Worm (Caenorhabditis elegans) whole organism, L2 larva: ENCODE data around the gene ZK686.3.

Experiments used
- C34F6.9 ChIP-seq: fragments of 150-350 bp; optimal IDR thresholded peaks from 2 replicates; lab custom pipeline; 2014; ENCODE audit warnings: missing biosample characterization, missing genetic modification characterization
- R02D3.7 ChIP-seq: fragments of 150-350 bp; optimal IDR thresholded peaks from 2 replicates; lab custom pipeline; 2014; ENCODE audit warnings: missing biosample characterization, missing genetic modification characterization
- ZK546.5 ChIP-seq: sonication (generic microtip); optimal IDR thresholded peaks from 2 replicates; lab custom pipeline; 2017; ENCODE audit warnings: missing biosample characterization, missing genetic modification characterization
- alr-1 ChIP-seq: fragments of 150-350 bp; optimal IDR thresholded peaks from 2 replicates; lab custom pipeline; 2014; ENCODE audit warnings: missing biosample characterization, missing genetic modification characterization
- blmp-1 ChIP-seq: sonication (generic microtip); optimal IDR thresholded peaks from 2 replicates; lab custom pipeline; 2017; ENCODE audit warnings: missing genetic modification characterization, mild to moderate bottlenecking, missing compliant biosample characterization, antibody characterized with exemption, moderate library complexity; ENCODE audit not compliant: insufficient read depth
- ceh-16 ChIP-seq: fragments of 150-350 bp; optimal IDR thresholded peaks from 2 replicates; lab custom pipeline; 2014; ENCODE audit warnings: missing biosample characterization, missing genetic modification characterization
- ceh-82 ChIP-seq: fragments of 150-350 bp; optimal IDR thresholded peaks from 2 replicates; lab custom pipeline; 2014; ENCODE audit warnings: missing biosample characterization, missing genetic modification characterization
- crh-2 ChIP-seq: sonication (generic microtip); optimal IDR thresholded peaks from 2 replicates; lab custom pipeline; 2017; ENCODE audit warnings: missing biosample characterization, missing genetic modification characterization
- dmd-4 ChIP-seq: sonication (generic microtip); optimal IDR thresholded peaks from 2 replicates; lab custom pipeline; 2017; ENCODE audit warnings: missing biosample characterization, missing genetic modification characterization
- elt-3 ChIP-seq: sonication (generic microtip); optimal IDR thresholded peaks from 2 replicates; lab custom pipeline; 2017; ENCODE audit warnings: missing biosample characterization, missing genetic modification characterization
- fos-1 ChIP-seq: fragments of 150-350 bp; optimal IDR thresholded peaks from 2 replicates; lab custom pipeline; 2014; ENCODE audit warnings: missing biosample characterization, missing genetic modification characterization
- gmeb-1 ChIP-seq: fragments of 150-350 bp; optimal IDR thresholded peaks from 2 replicates; lab custom pipeline; 2014; ENCODE audit warnings: missing biosample characterization, missing genetic modification characterization
- lin-13 ChIP-seq: fragments of 150-350 bp; optimal IDR thresholded peaks from 2 replicates; lab custom pipeline; 2014; ENCODE audit warnings: missing biosample characterization, missing genetic modification reagents, missing genetic modification characterization
- lin-39 ChIP-seq: fragments of 150-350 bp; optimal IDR thresholded peaks from 2 replicates; lab custom pipeline; 2014; ENCODE audit warnings: missing biosample characterization, missing genetic modification reagents, missing genetic modification characterization
- lsy-2 ChIP-seq, 2 experiments: fragments of 150-350 bp in 1 of 2; sonication (generic microtip) in 1 of 2; optimal IDR thresholded peaks; 2 replicates each; lab custom pipeline; 2014 to 2017; ENCODE audit warnings: missing biosample characterization in 2 of 2, missing genetic modification characterization in 2 of 2
- mab-5 ChIP-seq: fragments of 150-350 bp; optimal IDR thresholded peaks from 2 replicates; lab custom pipeline; 2014; ENCODE audit warnings: missing biosample characterization, missing genetic modification characterization
- mbf-1 ChIP-seq: sonication (generic microtip); optimal IDR thresholded peaks from 2 replicates; lab custom pipeline; 2017; ENCODE audit warnings: missing biosample characterization, missing genetic modification characterization
- nhr-10 ChIP-seq: sonication (generic microtip); optimal IDR thresholded peaks from 2 replicates; lab custom pipeline; 2017; ENCODE audit warnings: missing biosample characterization, missing genetic modification characterization
- nhr-11 ChIP-seq: fragments of 150-350 bp; optimal IDR thresholded peaks from 2 replicates; lab custom pipeline; 2014; ENCODE audit warnings: missing biosample characterization, missing genetic modification characterization
- nhr-12 ChIP-seq: fragments of 150-350 bp; optimal IDR thresholded peaks from 2 replicates; lab custom pipeline; 2014; ENCODE audit warnings: missing biosample characterization, missing genetic modification characterization
- nhr-129 ChIP-seq: fragments of 150-350 bp; optimal IDR thresholded peaks from 2 replicates; lab custom pipeline; 2014; ENCODE audit warnings: missing biosample characterization, missing genetic modification characterization
- nhr-21 ChIP-seq: fragments of 150-350 bp; optimal IDR thresholded peaks from 2 replicates; lab custom pipeline; 2014; ENCODE audit warnings: missing biosample characterization, missing genetic modification characterization
- nhr-23 ChIP-seq: fragments of 150-350 bp; optimal IDR thresholded peaks from 2 replicates; lab custom pipeline; 2014; ENCODE audit warnings: missing biosample characterization, missing genetic modification reagents, missing genetic modification characterization
- nhr-6 ChIP-seq: fragments of 150-350 bp; optimal IDR thresholded peaks from 2 replicates; lab custom pipeline; 2014; ENCODE audit warnings: missing biosample characterization, missing genetic modification characterization
- nhr-77 ChIP-seq: fragments of 150-350 bp; optimal IDR thresholded peaks from 2 replicates; lab custom pipeline; 2014; ENCODE audit warnings: missing biosample characterization, missing genetic modification characterization
- peb-1 ChIP-seq: fragments of 150-350 bp; optimal IDR thresholded peaks from 2 replicates; lab custom pipeline; 2014; ENCODE audit warnings: missing biosample characterization, missing genetic modification characterization
- sem-4 ChIP-seq: fragments of 150-350 bp; optimal IDR thresholded peaks from 2 replicates; lab custom pipeline; 2014; ENCODE audit warnings: missing biosample characterization, missing genetic modification reagents, missing genetic modification characterization
- sma-3 ChIP-seq: sonication (generic microtip); optimal IDR thresholded peaks from 2 replicates; lab custom pipeline; 2016; ENCODE audit warnings: missing genetic modification reagents, missing genetic modification characterization, missing compliant biosample characterization
- sma-9 ChIP-seq, 2 experiments: fragments of 150-350 bp in 1 of 2; sonication (generic microtip) in 1 of 2; optimal IDR thresholded peaks; 2 replicates each; lab custom pipeline; 2014 to 2016; ENCODE audit warnings: missing genetic modification characterization in 2 of 2, mild to moderate bottlenecking in 1 of 2, missing biosample characterization in 1 of 2, missing compliant biosample characterization in 1 of 2, missing genetic modification reagents in 1 of 2, moderate library complexity in 1 of 2
- snpc-4 ChIP-seq: fragments of 150-350 bp; optimal IDR thresholded peaks from 2 replicates; lab custom pipeline; 2014; ENCODE audit warnings: missing biosample characterization, missing genetic modification characterization
- unc-39 ChIP-seq: fragments of 150-350 bp; optimal IDR thresholded peaks from 2 replicates; lab custom pipeline; 2014; ENCODE audit warnings: missing biosample characterization, missing genetic modification characterization
- unc-55 ChIP-seq: fragments of 150-350 bp; sonication (generic microtip); optimal IDR thresholded peaks from 3 replicates; lab custom pipeline; 2014; ENCODE audit warnings: missing biosample characterization, missing genetic modification reagents, missing genetic modification characterization
- unc-62 ChIP-seq: fragments of 150-350 bp; optimal IDR thresholded peaks from 2 replicates; lab custom pipeline; 2014; ENCODE audit warnings: missing biosample characterization, missing genetic modification reagents, missing genetic modification characterization
- ztf-1 ChIP-seq: fragments of 200-800 bp; sonication (Bioruptor generic); conservative IDR thresholded peaks from 2 replicates; pipeline ENCODE4 v1.3.6; 2022; ENCODE audit warnings: missing genetic modification characterization, missing compliant biosample characterization
- ztf-11 ChIP-seq: sonication (generic microtip); optimal IDR thresholded peaks from 2 replicates; lab custom pipeline; 2017; ENCODE audit warnings: missing biosample characterization, missing genetic modification characterization

The ZK686.3 gene

ce11 chrIII:7809033-7809432 lies 40.2 kb upstream of the ZK686.3 start:
- TF ChIP-seq ztf-11 (tag; lab: Kevin White, UChicago) = no peak
- no peak for TF ChIP-seq unc-55 (GFP tag; lab: Kevin White, UChicago)

DNA sequence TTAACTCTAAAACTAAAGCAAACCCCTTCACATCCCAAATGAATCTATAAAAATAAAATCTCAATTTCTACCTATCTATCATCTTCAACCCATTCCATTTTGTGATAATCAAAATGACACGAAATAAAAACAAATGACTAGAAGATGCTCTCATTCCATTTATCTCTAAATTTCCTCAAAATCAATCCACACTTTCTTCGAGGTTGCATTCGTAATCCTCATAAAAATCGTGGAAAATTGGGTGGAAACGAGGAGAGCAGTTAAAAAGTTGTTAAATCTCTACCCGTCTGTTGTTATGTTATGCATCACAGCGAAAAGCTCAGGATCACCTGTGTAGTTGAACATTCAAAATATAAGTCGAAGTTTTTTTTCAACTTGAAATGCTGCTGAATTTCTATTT lies 38.1 kb upstream of the ZK686.3 start:
- TF ChIP-seq snpc-4 (no peak), nhr-23 (no peak), blmp-1 (no peak), mbf-1 (no peak), gmeb-1 (tag; lab: Kevin White, UChicago) (no peak), lin-39 (no peak), nhr-129 (no peak)
- TF ChIP-seq, all 48 proteins: peak for 0

DNA sequence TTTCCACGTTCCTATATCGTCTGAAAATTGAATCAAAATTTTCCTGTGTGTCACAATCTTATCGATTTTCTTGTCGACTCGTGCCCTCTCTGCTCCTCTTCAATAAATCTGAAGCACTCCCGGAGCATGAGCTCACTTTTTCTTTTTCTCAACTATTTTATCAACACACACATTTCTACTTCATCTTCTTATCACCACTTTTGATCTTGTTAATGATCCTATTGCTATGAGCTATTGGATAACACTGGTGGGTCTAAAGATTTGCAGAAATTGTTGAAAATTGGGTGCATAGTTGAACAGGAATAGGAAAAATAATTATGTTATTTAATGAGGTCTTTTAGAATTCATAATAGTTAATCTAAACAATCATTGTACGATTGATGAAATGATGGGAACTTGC lies 36.4 kb upstream of the ZK686.3 start:
- TF ChIP-seq nhr-6 (tag; lab: Kevin White, UChicago) (no peak), dmd-4 (tag; lab: Kevin White, UChicago) (no peak), ZK546.5 (tag; lab: Kevin White, UChicago) (no peak), gmeb-1 (tag; lab: Kevin White, UChicago) (no peak), lin-13 (GFP tag; lab: Kevin White, UChicago) (no peak), fos-1 (no peak), lin-39 (no peak), elt-3 (tag; lab: Kevin White, UChicago) (no peak), C34F6.9 (tag; lab: Kevin White, UChicago) (no peak), ztf-1 (GFP tag; lab: Robert Waterston, UW) (no peak), nhr-77 (no peak), ceh-82 (tag; lab: Kevin White, UChicago) (no peak), alr-1 (tag; lab: Kevin White, UChicago) (no peak), sma-3 (GFP tag; lab: Kevin White, UChicago) (no peak), ceh-16 (tag; lab: Kevin White, UChicago) (no peak), nhr-21 (no peak), nhr-12 (tag; lab: Kevin White, UChicago) (no peak), sma-9 (GFP tag; optimal IDR thresholded peaks at IDR 0.05; lab: Kevin White, UChicago) (no peak), sma-9 (tag; optimal IDR thresholded peaks at IDR 0.05; lab: Kevin White, UChicago) (no peak), nhr-10 (tag; lab: Kevin White, UChicago) (no peak)

DNA sequence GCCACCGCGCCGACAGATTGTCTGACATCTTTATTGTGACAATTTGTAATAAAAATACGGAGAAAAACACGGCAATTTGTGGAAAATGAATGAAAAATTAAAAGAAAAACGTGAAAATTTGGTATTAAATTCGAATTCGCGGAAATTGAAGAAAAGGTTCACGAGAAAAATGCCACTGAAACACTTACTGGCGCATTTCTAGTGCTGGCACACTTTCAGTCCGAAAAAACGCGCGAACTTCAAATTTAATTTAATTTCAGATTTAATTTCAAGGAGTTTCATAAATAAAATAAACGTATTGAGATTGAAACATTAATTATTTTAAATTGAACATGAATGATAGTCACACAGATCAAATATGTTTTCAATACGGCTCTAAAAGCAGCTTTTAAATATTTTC lies 26.4 kb upstream of the ZK686.3 start, which contains the start of gene cyk-7:
cyk-7 (minus strand) TSS at position 99 of the 400 bp plus-strand sequence.
- no peak for TF ChIP-seq R02D3.7 (tag; lab: Kevin White, UChicago)
- TF ChIP-seq lsy-2 (tag; optimal IDR thresholded peaks at IDR 0.05; lab: Kevin White, UChicago) = peak in 1 of 2 experiments; percentile 37

- no peak for TF ChIP-seq crh-2 (tag; lab: Kevin White, UChicago)
- TF ChIP-seq sem-4 (tag; lab: Kevin White, UChicago) = no peak
- TF ChIP-seq nhr-77 = no peak
- TF ChIP-seq elt-3 (tag; lab: Kevin White, UChicago) = no peak
- TF ChIP-seq sma-3 (GFP tag; lab: Kevin White, UChicago) = no peak
- no peak for TF ChIP-seq nhr-6 (tag; lab: Kevin White, UChicago)
- TF ChIP-seq R02D3.7 (tag; lab: Kevin White, UChicago) = no peak
- peak; percentile 71 for TF ChIP-seq mab-5 (tag; lab: Kevin White, UChicago)
- no peak for TF ChIP-seq gmeb-1 (tag; lab: Kevin White, UChicago)
- no peak for TF ChIP-seq ceh-82 (tag; lab: Kevin White, UChicago)
- TF ChIP-seq lin-39 = no peak
- TF ChIP-seq unc-39 = no peak
- no peak for TF ChIP-seq sma-9 (GFP tag; optimal IDR thresholded peaks at IDR 0.05; lab: Kevin White, UChicago)
- TF ChIP-seq sma-9 (tag; optimal IDR thresholded peaks at IDR 0.05; lab: Kevin White, UChicago) = no peak
- TF ChIP-seq C34F6.9 (tag; lab: Kevin White, UChicago) = no peak
- TF ChIP-seq nhr-10 (tag; lab: Kevin White, UChicago) = no peak
- TF ChIP-seq lin-13 (GFP tag; lab: Kevin White, UChicago) = no peak
- no peak for TF ChIP-seq peb-1 (tag; lab: Kevin White, UChicago)
- peak; percentile 10 for TF ChIP-seq unc-62 (GFP tag; lab: Kevin White, UChicago)
- no peak for TF ChIP-seq nhr-12 (tag; lab: Kevin White, UChicago)
- TF ChIP-seq nhr-11 (tag; lab: Kevin White, UChicago) = no peak
- TF ChIP-seq lsy-2 (tag; optimal IDR thresholded peaks at IDR 0.05; lab: Kevin White, UChicago) = peak in 1 of 2 experiments; percentile 21
These were observed 24.1 kb upstream of the ZK686.3 start for ce11 chrIII:7792970-7793369.
